Worm (Caenorhabditis elegans) whole organism, midembryonic: ENCODE results near the gene F49E11.2.

Experiments used
- cog-1 ChIP-seq: sonication (generic microtip); optimal IDR thresholded peaks from 2 replicates; lab custom pipeline; 2016; ENCODE audit warnings: missing genetic modification characterization, missing compliant biosample characterization
- flt-1 ChIP-seq: fragments of 200-800 bp; sonication (Bioruptor generic); IDR thresholded peaks from 2 replicates; pipeline ENCODE4 v1.3.6; 2022; ENCODE audit warnings: missing genetic modification characterization, missing compliant biosample characterization
- klf-2 ChIP-seq: fragments of 200-800 bp; sonication (Bioruptor generic); conservative IDR thresholded peaks from 2 replicates; pipeline ENCODE4 v1.3.6; 2022; ENCODE audit warnings: missing genetic modification reagents, missing genetic modification characterization, missing compliant biosample characterization
- med-1 ChIP-seq: sonication (generic microtip); optimal IDR thresholded peaks from 2 replicates; lab custom pipeline; 2017; ENCODE audit warnings: missing genetic modification characterization, mild to moderate bottlenecking, missing compliant biosample characterization, antibody characterized with exemption, missing genetic modification reagents; ENCODE audit not compliant: insufficient read depth
- ref-1 ChIP-seq: fragments of 200-800 bp; sonication (Bioruptor generic); conservative IDR thresholded peaks from 2 replicates; pipeline ENCODE4 v1.3.6; 2022; ENCODE audit warnings: missing genetic modification reagents, missing genetic modification characterization, missing compliant biosample characterization
- ztf-23 ChIP-seq: fragments of 200-800 bp; sonication (Bioruptor generic); IDR thresholded peaks from 2 replicates; pipeline ENCODE4 v1.3.6; 2022; ENCODE audit warnings: missing genetic modification reagents, missing genetic modification characterization, missing compliant biosample characterization

- TF ChIP-seq med-1 (GFP tag; lab: Kevin White, UChicago) (no peak), ref-1 (GFP tag; lab: Robert Waterston, UW) (no peak), klf-2 (GFP tag; lab: Robert Waterston, UW) (no peak), flt-1 (no peak), ztf-23 (no peak), cog-1 (tag; lab: Kevin White, UChicago) (no peak)
Observed at ce11 chrIV:13085675-13086074, 46.9 kb upstream of the F49E11.2 start.
